Worm (Caenorhabditis elegans): ENCODE data around the gene T23D5.8.
"Not testable (repeated sequence)": the region's sequence is repeated elsewhere in the genome, so short reads cannot be mapped to it uniquely, and the experiment has no call there.

DNA sequence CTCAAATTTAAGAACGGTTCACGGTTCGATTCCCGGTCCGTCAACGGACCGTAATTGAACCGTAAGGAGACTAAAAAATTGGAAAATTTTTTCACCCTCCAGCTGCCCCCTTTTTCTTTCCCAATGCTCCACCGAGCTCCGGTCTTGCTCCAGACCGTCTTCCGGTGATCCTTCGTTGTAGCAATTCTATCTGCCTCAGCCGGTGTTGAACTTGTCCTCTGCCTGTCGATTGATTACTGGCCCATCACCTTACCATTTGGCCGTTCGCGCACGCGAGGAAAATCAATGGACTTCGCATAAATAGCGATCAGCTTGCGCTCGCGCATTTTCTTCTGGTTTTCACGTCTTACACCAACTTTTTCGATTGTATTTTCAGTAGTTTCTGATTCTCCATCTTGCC lies 19.1 kb upstream of the T23D5.8 start:
- not testable (repeated sequence) for TF ChIP-seq hmg-4 (GFP tag; optimal IDR thresholded peaks at IDR 0.05); ceh-13 (GFP tag; optimal IDR thresholded peaks at IDR 0.05); F13C5.2 (tag; optimal IDR thresholded peaks at IDR 0.05)
- TF ChIP-seq flt-1 (GFP tag; IDR thresholded peaks at IDR 0.05) (peak; percentile 28; the same call in 1 of the 2 replicates), scrt-1 (GFP tag; IDR thresholded peaks at IDR 0.05) (peak; percentile 51; the same call in 1 of the 2 replicates)
